Worm (Caenorhabditis elegans) whole organism, midembryonic: ENCODE data around the gene T28C6.5.

Experiments
- flt-1 ChIP-seq: fragments of 200-800 bp; sonication (Bioruptor generic); IDR thresholded peaks from 2 replicates; pipeline ENCODE4 v1.3.6; 2022; ENCODE audit warnings: missing genetic modification characterization, missing compliant biosample characterization
- klf-2 ChIP-seq: fragments of 200-800 bp; sonication (Bioruptor generic); conservative IDR thresholded peaks from 2 replicates; pipeline ENCODE4 v1.3.6; 2022; ENCODE audit warnings: missing genetic modification reagents, missing genetic modification characterization, missing compliant biosample characterization
- ref-1 ChIP-seq: fragments of 200-800 bp; sonication (Bioruptor generic); conservative IDR thresholded peaks from 2 replicates; pipeline ENCODE4 v1.3.6; 2022; ENCODE audit warnings: missing genetic modification reagents, missing genetic modification characterization, missing compliant biosample characterization
- ztf-23 ChIP-seq: fragments of 200-800 bp; sonication (Bioruptor generic); IDR thresholded peaks from 2 replicates; pipeline ENCODE4 v1.3.6; 2022; ENCODE audit warnings: missing genetic modification reagents, missing genetic modification characterization, missing compliant biosample characterization

ce11 chrIV:8794895-8795665, 26.2 kb upstream of the T28C6.5 start:
- TF ChIP-seq ref-1 (no peak), klf-2 (GFP tag; lab: Robert Waterston, UW) (no peak), flt-1 (GFP tag; lab: Robert Waterston, UW) (no peak), ztf-23 (GFP tag; lab: Robert Waterston, UW) (no peak)
